Worm (Caenorhabditis elegans) whole organism, mixed stage, embryonic: ENCODE results near the gene spp-14.

Experiments
- ces-1 ChIP-seq: fragments of 150-350 bp; optimal IDR thresholded peaks from 2 replicates; lab custom pipeline; 2014; ENCODE audit warnings: missing biosample characterization, missing genetic modification reagents, missing genetic modification characterization
- elt-1 ChIP-seq: sonication (generic microtip); optimal IDR thresholded peaks from 2 replicates; lab custom pipeline; 2017; ENCODE audit warnings: missing genetic modification characterization, mild to moderate bottlenecking, missing compliant biosample characterization, antibody characterized with exemption, moderate library complexity, borderline replicate concordance; ENCODE audit not compliant: insufficient read depth
- lsy-2 ChIP-seq: fragments of 150-350 bp; optimal IDR thresholded peaks from 2 replicates; lab custom pipeline; 2014; ENCODE audit warnings: missing biosample characterization, missing genetic modification characterization
- nhr-237 ChIP-seq: fragments of 150-350 bp; optimal IDR thresholded peaks from 2 replicates; lab custom pipeline; 2014; ENCODE audit warnings: missing biosample characterization, missing genetic modification characterization
- nhr-28 ChIP-seq: fragments of 150-350 bp; optimal IDR thresholded peaks from 2 replicates; lab custom pipeline; 2014; ENCODE audit warnings: missing biosample characterization, missing genetic modification characterization
- nhr-76 ChIP-seq: sonication (generic microtip); optimal IDR thresholded peaks from 2 replicates; lab custom pipeline; 2017; ENCODE audit warnings: missing biosample characterization, missing genetic modification characterization
- pha-4 ChIP-seq: fragments of 150-350 bp; optimal IDR thresholded peaks from 2 replicates; lab custom pipeline; 2018; ENCODE audit warnings: missing biosample characterization, missing genetic modification reagents, missing genetic modification characterization
- snpc-4 ChIP-seq: fragments of 150-350 bp; optimal IDR thresholded peaks from 2 replicates; lab custom pipeline; 2014; ENCODE audit warnings: missing biosample characterization, missing genetic modification characterization
- sptf-1 ChIP-seq: sonication (generic microtip); optimal IDR thresholded peaks from 2 replicates; lab custom pipeline; 2017; ENCODE audit warnings: mild to moderate bottlenecking, missing genetic modification characterization, moderate library complexity, missing compliant biosample characterization
- tbx-8 ChIP-seq: fragments of 200-800 bp; sonication (Bioruptor generic); optimal IDR thresholded peaks from 2 replicates; lab custom pipeline; 2018; ENCODE audit warnings: mild to moderate bottlenecking, missing genetic modification characterization, moderate library complexity, missing compliant biosample characterization
- unc-39 ChIP-seq: fragments of 150-350 bp; optimal IDR thresholded peaks from 2 replicates; lab custom pipeline; 2014; ENCODE audit warnings: missing biosample characterization, missing genetic modification characterization
- unc-62 ChIP-seq: fragments of 150-350 bp; optimal IDR thresholded peaks from 2 replicates; lab custom pipeline; 2014; ENCODE audit warnings: missing biosample characterization, missing genetic modification reagents, missing genetic modification characterization
- ztf-11 ChIP-seq: fragments of 150-350 bp; optimal IDR thresholded peaks from 2 replicates; lab custom pipeline; 2014; ENCODE audit warnings: missing biosample characterization, missing genetic modification characterization

DNA sequence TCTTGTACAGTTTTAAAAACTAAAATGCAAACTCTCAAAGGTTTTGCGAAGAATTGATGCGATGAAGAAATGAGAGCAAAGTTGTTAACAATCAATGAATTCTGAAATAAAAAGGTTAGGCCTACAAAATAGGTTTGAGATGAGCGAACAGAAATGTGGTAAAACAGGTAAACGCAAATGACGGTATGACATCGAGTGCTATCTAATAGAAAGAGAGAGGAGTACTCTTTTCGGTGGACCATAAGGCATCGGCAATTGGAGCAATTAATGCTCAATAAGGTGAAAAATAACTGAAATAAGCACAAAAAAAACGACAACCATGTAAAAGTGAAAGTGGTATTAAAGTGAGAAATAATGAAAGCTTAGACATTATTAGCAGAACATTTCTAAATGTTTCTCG, 10.4 kb downstream of the spp-14 start, which contains the start of gene set-12:
- TF ChIP-seq snpc-4 (no peak), pha-4 (tag; lab: Kevin White, UChicago) (no peak), unc-62 (GFP tag; lab: Kevin White, UChicago) (no peak), unc-39 (tag; lab: Kevin White, UChicago) (no peak), lsy-2 (tag; lab: Kevin White, UChicago) (no peak), nhr-76 (tag; lab: Kevin White, UChicago) (no peak), nhr-237 (tag; lab: Kevin White, UChicago) (no peak), ztf-11 (tag; lab: Kevin White, UChicago) (no peak), sptf-1 (tag; lab: Kevin White, UChicago) (no peak), tbx-8 (GFP tag; lab: Kevin White, UChicago) (no peak), ces-1 (GFP tag; lab: Kevin White, UChicago) (no peak), elt-1 (tag; lab: Kevin White, UChicago) (no peak), nhr-28 (tag; lab: Kevin White, UChicago) (no peak)
